Worm (Caenorhabditis elegans) whole organism, L4 larva: ENCODE data around the gene T13A10.64.
A peak's percentile ranks its signal among the peaks of the same experiment; 100 is the strongest.

Experiments
- Y48G9A.11 ChIP-seq: fragments of 200-800 bp; sonication (Bioruptor generic); IDR thresholded peaks from 2 replicates; pipeline ENCODE4 v1.3.6; 2022; ENCODE audit warnings: missing genetic modification reagents, missing genetic modification characterization, missing compliant biosample characterization
- Y5F2A.4 ChIP-seq: fragments of 200-800 bp; sonication (Bioruptor generic); optimal IDR thresholded peaks from 2 replicates; lab custom pipeline; 2018; ENCODE audit warnings: mild to moderate bottlenecking, missing genetic modification characterization, missing compliant biosample characterization
- Y75B8A.6 ChIP-seq: fragments of 200-800 bp; sonication (Bioruptor generic); IDR thresholded peaks from 2 replicates; pipeline ENCODE4 v1.3.6; 2022; ENCODE audit warnings: missing genetic modification reagents, missing genetic modification characterization, missing compliant biosample characterization
- ZK546.5 ChIP-seq, 2 experiments: sonication (generic microtip); optimal IDR thresholded peaks; 2 replicates each; lab custom pipeline; 2017; ENCODE audit warnings: missing biosample characterization in 2 of 2, missing genetic modification characterization in 2 of 2
- ama-1 ChIP-seq: fragments of 150-350 bp; optimal IDR thresholded peaks from 2 replicates; lab custom pipeline; 2014; ENCODE audit warnings: inconsistent platforms, mixed read lengths
- arid-1 ChIP-seq: fragments of 200-800 bp; sonication (Bioruptor generic); conservative IDR thresholded peaks from 2 replicates; pipeline ENCODE4 v1.3.6; 2022; ENCODE audit warnings: missing genetic modification reagents, missing genetic modification characterization, missing compliant biosample characterization
- ceh-44 ChIP-seq: fragments of 200-800 bp; sonication (Bioruptor generic); IDR thresholded peaks from 2 replicates; pipeline ENCODE4 v1.3.6; 2022; ENCODE audit warnings: missing genetic modification reagents, missing genetic modification characterization, missing compliant biosample characterization
- daf-16 ChIP-seq, 3 experiments: sonication (generic microtip); optimal IDR thresholded peaks; 2 replicates each; lab custom pipeline; 2016 to 2017; ENCODE audit warnings: missing genetic modification characterization in 3 of 3, missing genetic modification reagents in 3 of 3, mild to moderate bottlenecking in 2 of 3, missing compliant biosample characterization in 2 of 3, missing biosample characterization in 1 of 3, moderate library complexity in 1 of 3
- daf-8 ChIP-seq: fragments of 200-800 bp; sonication (Bioruptor generic); IDR thresholded peaks from 2 replicates; pipeline ENCODE4 v1.3.6; 2022; ENCODE audit warnings: missing genetic modification characterization, missing compliant biosample characterization
- dmd-6 ChIP-seq: fragments of 200-800 bp; sonication (Bioruptor generic); IDR thresholded peaks from 2 replicates; pipeline ENCODE4 v1.3.6; 2022; ENCODE audit warnings: missing genetic modification reagents, missing genetic modification characterization, missing compliant biosample characterization
- dve-1 ChIP-seq: sonication (generic microtip); optimal IDR thresholded peaks from 2 replicates; lab custom pipeline; 2017; ENCODE audit warnings: antibody characterized with exemption, mild to moderate bottlenecking, missing genetic modification characterization, missing compliant biosample characterization; ENCODE audit not compliant: insufficient read depth
- egl-27 ChIP-seq: sonication (generic microtip); optimal IDR thresholded peaks from 3 replicates; lab custom pipeline; 2017; ENCODE audit warnings: missing biosample characterization, missing genetic modification reagents, missing genetic modification characterization
- egl-43 ChIP-seq: fragments of 200-800 bp; sonication (Bioruptor generic); IDR thresholded peaks from 2 replicates; pipeline ENCODE4 v1.3.6; 2022; ENCODE audit warnings: missing genetic modification reagents, missing genetic modification characterization, missing compliant biosample characterization
- gei-8 ChIP-seq: fragments of 200-800 bp; sonication (Bioruptor generic); optimal IDR thresholded peaks from 2 replicates; lab custom pipeline; 2018; ENCODE audit warnings: mild to moderate bottlenecking, missing genetic modification characterization, missing compliant biosample characterization
- hlh-11 ChIP-seq: fragments of 200-800 bp; sonication (Bioruptor generic); optimal IDR thresholded peaks from 2 replicates; lab custom pipeline; 2018; ENCODE audit warnings: mild to moderate bottlenecking, missing genetic modification characterization, missing compliant biosample characterization
- lin-1 ChIP-seq: fragments of 200-800 bp; sonication (Bioruptor generic); IDR thresholded peaks from 2 replicates; pipeline ENCODE4 v1.3.6; 2022; ENCODE audit warnings: missing genetic modification reagents, missing genetic modification characterization, missing compliant biosample characterization
- lin-13 ChIP-seq: fragments of 150-350 bp; optimal IDR thresholded peaks from 2 replicates; lab custom pipeline; 2014; ENCODE audit warnings: missing biosample characterization, missing genetic modification reagents, missing genetic modification characterization
- madf-9 ChIP-seq: fragments of 200-800 bp; sonication (Bioruptor generic); conservative IDR thresholded peaks from 2 replicates; pipeline ENCODE4 v1.3.6; 2022; ENCODE audit warnings: missing genetic modification reagents, missing genetic modification characterization, missing compliant biosample characterization
- mep-1 ChIP-seq: fragments of 150-350 bp; sonication (generic microtip); optimal IDR thresholded peaks from 3 replicates; lab custom pipeline; 2014; ENCODE audit warnings: missing biosample characterization, missing genetic modification characterization
- mxl-2 ChIP-seq: fragments of 200-800 bp; sonication (Bioruptor generic); conservative IDR thresholded peaks from 2 replicates; pipeline ENCODE4 v1.3.6; 2022; ENCODE audit warnings: missing genetic modification reagents, missing genetic modification characterization, missing compliant biosample characterization
- mxl-3 ChIP-seq: fragments of 200-800 bp; sonication (Bioruptor generic); optimal IDR thresholded peaks from 2 replicates; lab custom pipeline; 2018; ENCODE audit warnings: mild to moderate bottlenecking, missing genetic modification characterization, missing compliant biosample characterization
- nhr-10 ChIP-seq: fragments of 150-350 bp; optimal IDR thresholded peaks from 2 replicates; lab custom pipeline; 2014; ENCODE audit warnings: missing biosample characterization, missing genetic modification characterization
- nhr-102 ChIP-seq: sonication (generic microtip); optimal IDR thresholded peaks from 2 replicates; lab custom pipeline; 2016; ENCODE audit warnings: mild to moderate bottlenecking, missing genetic modification characterization, moderate library complexity, missing compliant biosample characterization
- nhr-111 ChIP-seq: fragments of 200-800 bp; sonication (Bioruptor generic); optimal IDR thresholded peaks from 2 replicates; lab custom pipeline; 2018; ENCODE audit warnings: mild to moderate bottlenecking, missing genetic modification characterization, missing compliant biosample characterization
- nhr-25 ChIP-seq: sonication (generic microtip); optimal IDR thresholded peaks from 2 replicates; lab custom pipeline; 2017; ENCODE audit warnings: missing genetic modification characterization, mild to moderate bottlenecking, missing compliant biosample characterization, antibody characterized with exemption, moderate library complexity, borderline replicate concordance; ENCODE audit not compliant: insufficient read depth
- nhr-28 ChIP-seq: fragments of 150-350 bp; optimal IDR thresholded peaks from 2 replicates; lab custom pipeline; 2014; ENCODE audit warnings: missing biosample characterization, missing genetic modification characterization
- php-3 ChIP-seq: fragments of 200-800 bp; sonication (Bioruptor generic); IDR thresholded peaks from 2 replicates; pipeline ENCODE4 v1.3.6; 2022; ENCODE audit warnings: missing genetic modification reagents, missing genetic modification characterization, missing compliant biosample characterization
- pqm-1 ChIP-seq: sonication (generic microtip); optimal IDR thresholded peaks from 2 replicates; lab custom pipeline; 2017; ENCODE audit warnings: missing biosample characterization, missing genetic modification characterization
- rbr-2 ChIP-seq: sonication (generic microtip); optimal IDR thresholded peaks from 2 replicates; lab custom pipeline; 2016; ENCODE audit warnings: missing genotype, missing genetic modification characterization, missing compliant biosample characterization
- spr-3 ChIP-seq: fragments of 200-800 bp; sonication (Bioruptor generic); optimal IDR thresholded peaks from 2 replicates; lab custom pipeline; 2018; ENCODE audit warnings: mild to moderate bottlenecking, missing genetic modification characterization, missing compliant biosample characterization
- tra-1 ChIP-seq: fragments of 200-800 bp; sonication (Bioruptor generic); IDR thresholded peaks from 2 replicates; pipeline ENCODE4 v1.3.6; 2022; ENCODE audit warnings: missing genetic modification reagents, missing genetic modification characterization, missing compliant biosample characterization
- unc-130 ChIP-seq: sonication (generic microtip); optimal IDR thresholded peaks from 2 replicates; lab custom pipeline; 2016; ENCODE audit warnings: missing genetic modification reagents, missing genetic modification characterization, missing compliant biosample characterization
- unc-62 ChIP-seq, 3 experiments: fragments of 150-350 bp in 1 of 3; sonication (generic microtip); optimal IDR thresholded peaks in 2 of 3; peaks in 1 of 3; 1 replicate in 1 of 3; 2 replicates in 2 of 3; lab custom pipeline; 2014 to 2017; ENCODE audit warnings: missing biosample characterization in 3 of 3, missing genetic modification characterization in 3 of 3, missing genetic modification reagents in 3 of 3, missing genotype in 1 of 3
- zfp-3 ChIP-seq: fragments of 200-800 bp; sonication (Bioruptor generic); conservative IDR thresholded peaks from 2 replicates; pipeline ENCODE4 v1.3.6; 2022; ENCODE audit warnings: missing genetic modification reagents, missing genetic modification characterization, missing compliant biosample characterization
- zip-11 ChIP-seq: fragments of 200-800 bp; sonication (Bioruptor generic); IDR thresholded peaks from 2 replicates; pipeline ENCODE4 v1.3.6; 2022; ENCODE audit warnings: missing genetic modification characterization, missing compliant biosample characterization
- ztf-7 ChIP-seq: fragments of 150-350 bp; optimal IDR thresholded peaks from 2 replicates; lab custom pipeline; 2014; ENCODE audit warnings: missing biosample characterization, missing genetic modification characterization

The T13A10.64 gene

DNA sequence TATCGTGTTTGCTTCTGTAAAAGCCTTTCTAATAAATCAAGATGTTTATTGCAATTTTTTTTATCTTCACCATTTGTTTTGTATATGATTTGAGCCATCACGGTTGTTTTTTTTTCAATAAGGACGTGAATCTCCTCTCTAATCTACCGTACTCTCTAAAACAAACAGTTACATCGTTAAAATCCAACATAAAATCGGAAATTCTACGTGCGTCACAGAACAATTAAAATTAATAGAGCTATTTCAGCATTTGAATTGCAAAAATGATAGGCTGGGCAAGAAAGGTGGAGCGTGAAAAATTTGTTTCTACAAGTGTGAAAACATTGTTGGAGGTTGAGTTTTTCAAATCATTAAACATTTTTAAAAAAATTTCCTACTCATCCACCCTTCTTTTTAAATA is 41.3 kb upstream of the T13A10.64 start, which contains the start of gene C49A9.5:
C49A9.5 (plus strand) TSS at position 271 of the 400 bp plus-strand sequence.
- peak; percentile 5 for TF ChIP-seq dve-1 (tag; lab: Kevin White, UChicago)
- TF ChIP-seq lin-13 (GFP tag; lab: Kevin White, UChicago): no peak
- TF ChIP-seq php-3: peak; percentile 93
- peak; percentile 1 for TF ChIP-seq pqm-1 (tag; lab: Kevin White, UChicago)
- TF ChIP-seq Y75B8A.6: no peak
- no peak for TF ChIP-seq daf-16 (GFP tag; optimal IDR thresholded peaks at IDR 0.05; lab: Kevin White, UChicago)
- peak; percentile 65 for TF ChIP-seq daf-16 (tag; optimal IDR thresholded peaks at IDR 0.05; lab: Kevin White, UChicago)
- TF ChIP-seq, all 104 proteins: peak for 4

DNA sequence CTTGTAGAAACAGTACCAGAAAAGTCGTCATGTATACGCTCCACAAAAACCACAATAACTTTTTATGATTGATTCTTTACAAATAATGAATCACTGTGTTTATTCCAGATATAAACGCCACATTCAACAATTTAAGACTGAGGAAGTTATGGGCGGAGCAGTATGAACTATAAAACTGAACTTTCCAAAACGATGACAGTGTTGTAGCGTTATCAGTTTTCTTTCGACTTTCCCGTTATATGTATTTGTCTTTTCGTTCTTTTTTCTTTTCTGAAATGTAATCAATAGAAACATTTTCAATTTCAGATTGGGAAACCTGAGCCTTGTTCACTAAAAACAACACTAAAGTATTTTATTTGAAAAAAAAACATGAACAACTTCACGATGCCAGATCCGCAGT is 37.7 kb upstream of the T13A10.64 start, which contains the start of gene C49A9.9:
C49A9.9 (plus strand) TSS at position 307 of the 400 bp plus-strand sequence.
- TF ChIP-seq daf-16 (GFP tag; optimal IDR thresholded peaks at IDR 0.05; lab: Kevin White, UChicago): no peak
- peak; percentile 25 for TF ChIP-seq daf-16 (tag; optimal IDR thresholded peaks at IDR 0.05; lab: Kevin White, UChicago)
- TF ChIP-seq Y5F2A.4 (GFP tag; lab: Kevin White, UChicago): no peak
- TF ChIP-seq ztf-7 (tag; lab: Kevin White, UChicago): no peak
- peak; percentile 1 for TF ChIP-seq dve-1 (tag; lab: Kevin White, UChicago)
- TF ChIP-seq dmd-6 (GFP tag; lab: Robert Waterston, UW): peak; percentile 33; the same call in 1 of the 2 replicates
- no peak for TF ChIP-seq Y48G9A.11 (GFP tag; lab: Robert Waterston, UW)
- peak; percentile 0 for TF ChIP-seq hlh-11 (tag; lab: Kevin White, UChicago)
- TF ChIP-seq zip-11 (GFP tag; lab: Robert Waterston, UW): no peak
- no peak for TF ChIP-seq unc-130 (GFP tag; lab: Kevin White, UChicago)
- TF ChIP-seq nhr-25 (tag; lab: Kevin White, UChicago): no peak
- no peak for TF ChIP-seq tra-1
- TF ChIP-seq gei-8: no peak
- TF ChIP-seq ZK546.5 (tag; optimal IDR thresholded peaks at IDR 0.05; lab: Kevin White, UChicago): no peak
- TF ChIP-seq nhr-28 (tag; lab: Kevin White, UChicago): peak; percentile 58
- TF ChIP-seq pqm-1 (tag; lab: Kevin White, UChicago): peak; percentile 73

DNA sequence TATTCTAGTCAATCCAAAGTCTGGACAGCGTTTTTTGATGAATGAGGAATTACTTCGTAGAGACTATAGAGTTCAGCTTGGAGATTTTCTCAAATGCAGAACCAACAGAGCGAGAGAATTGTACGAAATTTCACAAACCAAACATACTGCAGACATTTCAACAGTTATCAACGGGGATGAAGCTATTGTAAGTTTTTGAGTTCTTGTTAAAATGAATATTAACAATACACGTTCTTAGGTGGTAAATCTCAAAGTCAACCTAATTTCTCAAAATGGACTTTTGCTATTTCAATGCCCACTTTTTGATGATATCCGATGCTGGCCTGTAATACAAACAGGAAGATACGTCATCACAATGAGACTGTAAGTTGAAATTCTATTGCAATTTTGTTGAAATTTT is 37.2 kb upstream of the T13A10.64 start:
- TF ChIP-seq unc-62 (GFP tag; optimal IDR thresholded peaks at IDR 0.05 in 1 of 2; lab: Kevin White, UChicago) (peak in 1 of 2 experiments; percentile 94), unc-62 (tag; optimal IDR thresholded peaks at IDR 0.05; lab: Kevin White, UChicago) (no peak), nhr-102 (tag; lab: Kevin White, UChicago) (no peak)

DNA sequence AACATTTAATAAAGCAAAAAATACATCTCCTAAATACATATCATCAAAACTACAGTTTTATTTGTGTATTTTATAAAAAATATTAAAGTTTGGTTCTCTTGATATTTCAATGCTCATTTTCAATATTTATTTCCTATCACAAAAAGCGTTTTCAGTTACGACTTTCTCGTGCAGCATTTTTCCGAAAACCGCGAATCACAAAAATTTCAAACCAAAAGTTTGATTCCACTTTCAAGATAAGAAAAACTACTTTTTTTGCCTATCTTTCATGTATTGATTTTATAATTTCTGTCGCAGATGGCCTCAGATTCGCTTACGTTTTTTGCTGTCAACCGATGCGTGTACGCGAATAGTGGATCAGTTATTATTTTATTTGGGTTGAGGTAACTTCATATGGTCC is 35.3 kb upstream of the T13A10.64 start, which contains the start of gene C49A9.4:
C49A9.4 (plus strand) TSS at position 265 of the 400 bp plus-strand sequence.
- no peak for TF ChIP-seq ztf-7 (tag; lab: Kevin White, UChicago)
- no peak for TF ChIP-seq egl-43 (GFP tag; lab: Robert Waterston, UW)
- TF ChIP-seq madf-9 (GFP tag; lab: Robert Waterston, UW): no peak
- no peak for TF ChIP-seq daf-16 (GFP tag; optimal IDR thresholded peaks at IDR 0.05; lab: Kevin White, UChicago)
- TF ChIP-seq daf-16 (tag; optimal IDR thresholded peaks at IDR 0.05; lab: Kevin White, UChicago): peak; percentile 70
- TF ChIP-seq spr-3 (GFP tag; lab: Kevin White, UChicago): no peak
- no peak for TF ChIP-seq nhr-102 (tag; lab: Kevin White, UChicago)
- TF ChIP-seq daf-8: no peak
- TF ChIP-seq nhr-10: no peak
- TF ChIP-seq arid-1: no peak
- TF ChIP-seq mxl-2 (GFP tag; lab: Robert Waterston, UW): no peak
- no peak for TF ChIP-seq zfp-3 (GFP tag; lab: Robert Waterston, UW)
- no peak for TF ChIP-seq rbr-2 (tag; lab: Kevin White, UChicago)
- peak; percentile 42; the same call in 1 of the 2 replicates for TF ChIP-seq dmd-6 (GFP tag; lab: Robert Waterston, UW)
- no peak for TF ChIP-seq ama-1 (lab: Kevin White, UChicago)
- no peak for TF ChIP-seq ceh-44
- TF ChIP-seq nhr-28 (tag; lab: Kevin White, UChicago): no peak
- no peak for TF ChIP-seq egl-27 (tag; lab: Kevin White, UChicago)
- TF ChIP-seq mxl-3 (GFP tag; lab: Kevin White, UChicago): no peak
- peak; percentile 46 for TF ChIP-seq pqm-1 (tag; lab: Kevin White, UChicago)
- peak; percentile 6 for TF ChIP-seq mep-1 (tag; lab: Kevin White, UChicago)
- TF ChIP-seq nhr-111 (GFP tag; lab: Kevin White, UChicago): no peak
- TF ChIP-seq unc-62 (GFP tag; optimal IDR thresholded peaks at IDR 0.05 in 1 of 2; lab: Kevin White, UChicago): no peak
- no peak for TF ChIP-seq unc-62 (tag; optimal IDR thresholded peaks at IDR 0.05; lab: Kevin White, UChicago)
- TF ChIP-seq dve-1 (tag; lab: Kevin White, UChicago): peak; percentile 41
- no peak for TF ChIP-seq lin-1 (GFP tag; lab: Robert Waterston, UW)
- peak; percentile 6 for TF ChIP-seq hlh-11 (tag; lab: Kevin White, UChicago)
